Worm (Caenorhabditis elegans) whole organism, late embryonic: ENCODE measurements around the gene fbxb-106.

Experiments
- C08G9.2 ChIP-seq: sonication (generic microtip); optimal IDR thresholded peaks from 2 replicates; lab custom pipeline; 2016; ENCODE audit warnings: mild to moderate bottlenecking, missing genetic modification characterization, moderate library complexity, missing compliant biosample characterization
- ceh-9 ChIP-seq: sonication (generic microtip); optimal IDR thresholded peaks from 2 replicates; lab custom pipeline; 2016; ENCODE audit warnings: mild to moderate bottlenecking, missing genetic modification characterization, inconsistent platforms, missing compliant biosample characterization
- elt-2 ChIP-seq: sonication (generic microtip); optimal IDR thresholded peaks from 2 replicates; lab custom pipeline; 2016; ENCODE audit warnings: missing genetic modification reagents, missing genetic modification characterization, missing compliant biosample characterization
- fkh-10 ChIP-seq: fragments of 150-350 bp; optimal IDR thresholded peaks from 2 replicates; lab custom pipeline; 2014; ENCODE audit warnings: missing biosample characterization, missing genetic modification reagents, missing genetic modification characterization
- nfya-1 ChIP-seq: sonication (generic microtip); optimal IDR thresholded peaks from 2 replicates; lab custom pipeline; 2017; ENCODE audit warnings: missing genetic modification characterization, mild to moderate bottlenecking, missing compliant biosample characterization, antibody characterized with exemption, moderate library complexity
- pha-4 ChIP-seq: fragments of 150-350 bp; optimal IDR thresholded peaks from 2 replicates; lab custom pipeline; 2018; ENCODE audit warnings: missing biosample characterization, missing genetic modification reagents, missing genetic modification characterization
- sox-4 ChIP-seq: sonication (generic microtip); optimal IDR thresholded peaks from 2 replicates; lab custom pipeline; 2017; ENCODE audit warnings: mild to moderate bottlenecking, missing genetic modification characterization, inconsistent platforms, missing compliant biosample characterization

DNA sequence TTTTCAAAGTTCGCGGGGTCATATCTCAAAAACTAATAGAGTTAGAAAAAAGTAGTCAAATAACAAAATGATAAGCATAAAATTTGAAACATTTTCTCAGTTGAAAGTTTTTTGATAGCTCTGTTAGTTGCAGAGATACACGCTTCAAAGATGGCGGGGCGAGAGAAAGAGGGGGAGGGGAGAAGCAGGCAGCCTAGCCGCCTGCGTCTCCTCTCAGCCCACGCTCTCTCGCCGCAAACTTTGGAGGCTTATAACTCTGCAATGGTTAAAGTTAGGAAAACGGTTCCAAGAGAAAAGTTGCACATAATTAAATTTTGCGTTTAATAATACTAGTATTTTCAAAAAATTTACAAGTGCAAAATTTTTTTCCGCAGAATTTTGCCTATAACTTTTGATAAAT lies 39.6 kb downstream of the fbxb-106 start:
- TF ChIP-seq C08G9.2 (no peak), ceh-9 (tag; lab: Kevin White, UChicago) (no peak), elt-2 (tag; lab: Kevin White, UChicago) (no peak), nfya-1 (tag; lab: Kevin White, UChicago) (no peak), fkh-10 (no peak), sox-4 (tag; lab: Kevin White, UChicago) (no peak), pha-4 (tag; lab: Kevin White, UChicago) (no peak)
